Worm (Caenorhabditis elegans) whole organism, late embryonic: ENCODE data around the gene Y55B1AR.2.
A peak's percentile ranks its signal among the peaks of the same experiment; 100 is the strongest.

Source experiments
- C08G9.2 ChIP-seq: sonication (generic microtip); optimal IDR thresholded peaks from 2 replicates; lab custom pipeline; 2016; ENCODE audit warnings: mild to moderate bottlenecking, missing genetic modification characterization, moderate library complexity, missing compliant biosample characterization
- C38D4.7 ChIP-seq: fragments of 200-800 bp; sonication (Bioruptor generic); optimal IDR thresholded peaks from 2 replicates; lab custom pipeline; 2018; ENCODE audit warnings: mild to moderate bottlenecking, missing genetic modification characterization, moderate library complexity, missing compliant biosample characterization
- K02D7.2 ChIP-seq: sonication (generic microtip); optimal IDR thresholded peaks from 2 replicates; lab custom pipeline; 2017; ENCODE audit warnings: mild to moderate bottlenecking, missing genetic modification characterization, missing compliant biosample characterization
- K09A11.1 ChIP-seq: sonication (generic microtip); optimal IDR thresholded peaks from 2 replicates; lab custom pipeline; 2017; ENCODE audit warnings: antibody characterized with exemption, mild to moderate bottlenecking, missing genetic modification characterization, missing compliant biosample characterization; ENCODE audit not compliant: insufficient read depth
- T23F11.4 ChIP-seq: fragments of 200-800 bp; sonication (Bioruptor generic); optimal IDR thresholded peaks from 2 replicates; lab custom pipeline; 2018; ENCODE audit warnings: mild to moderate bottlenecking, missing genetic modification characterization, missing compliant biosample characterization
- Y22D7AL.16 ChIP-seq: sonication (generic microtip); optimal IDR thresholded peaks from 2 replicates; lab custom pipeline; 2016; ENCODE audit warnings: missing genetic modification characterization, missing compliant biosample characterization
- ceh-14 ChIP-seq: sonication (generic microtip); optimal IDR thresholded peaks from 2 replicates; lab custom pipeline; 2016; ENCODE audit warnings: missing genotype, missing genetic modification characterization, missing compliant biosample characterization
- ceh-18 ChIP-seq: sonication (generic microtip); optimal IDR thresholded peaks from 2 replicates; lab custom pipeline; 2016; ENCODE audit warnings: missing genetic modification characterization, missing compliant biosample characterization
- ceh-2 ChIP-seq: sonication (generic microtip); optimal IDR thresholded peaks from 2 replicates; lab custom pipeline; 2016; ENCODE audit warnings: missing genotype, missing genetic modification characterization, missing compliant biosample characterization
- ceh-24 ChIP-seq: sonication (generic microtip); optimal IDR thresholded peaks from 2 replicates; lab custom pipeline; 2016; ENCODE audit warnings: mild to moderate bottlenecking, missing genetic modification characterization, missing compliant biosample characterization
- ceh-31 ChIP-seq: sonication (generic microtip); optimal IDR thresholded peaks from 2 replicates; lab custom pipeline; 2016; ENCODE audit warnings: missing genetic modification characterization, missing compliant biosample characterization
- ceh-34 ChIP-seq: sonication (generic microtip); optimal IDR thresholded peaks from 2 replicates; lab custom pipeline; 2016; ENCODE audit warnings: mild to moderate bottlenecking, missing genetic modification characterization, missing compliant biosample characterization
- ceh-48 ChIP-seq: sonication (generic microtip); optimal IDR thresholded peaks from 2 replicates; lab custom pipeline; 2016; ENCODE audit warnings: missing genetic modification characterization, inconsistent platforms, missing compliant biosample characterization
- che-1 ChIP-seq: sonication (generic microtip); optimal IDR thresholded peaks from 2 replicates; lab custom pipeline; 2016; ENCODE audit warnings: mild to moderate bottlenecking, missing genetic modification characterization, missing compliant biosample characterization
- dmd-4 ChIP-seq: sonication (generic microtip); optimal IDR thresholded peaks from 2 replicates; lab custom pipeline; 2016; ENCODE audit warnings: borderline replicate concordance, missing genetic modification characterization, missing compliant biosample characterization
- elt-2 ChIP-seq: sonication (generic microtip); optimal IDR thresholded peaks from 2 replicates; lab custom pipeline; 2016; ENCODE audit warnings: missing genetic modification reagents, missing genetic modification characterization, missing compliant biosample characterization
- ets-4 ChIP-seq: sonication (generic microtip); optimal IDR thresholded peaks from 2 replicates; lab custom pipeline; 2016; ENCODE audit warnings: missing genetic modification characterization, missing compliant biosample characterization
- eyg-1 ChIP-seq: sonication (generic microtip); optimal IDR thresholded peaks from 2 replicates; lab custom pipeline; 2016; ENCODE audit warnings: missing genotype, missing genetic modification characterization, missing compliant biosample characterization
- fax-1 ChIP-seq: sonication (generic microtip); optimal IDR thresholded peaks from 2 replicates; lab custom pipeline; 2016; ENCODE audit warnings: missing genotype, missing genetic modification characterization, missing compliant biosample characterization
- fkh-6 ChIP-seq: sonication (generic microtip); optimal IDR thresholded peaks from 2 replicates; lab custom pipeline; 2016; ENCODE audit warnings: missing genetic modification characterization, missing compliant biosample characterization
- gmeb-2 ChIP-seq: sonication (generic microtip); optimal IDR thresholded peaks from 2 replicates; lab custom pipeline; 2016; ENCODE audit warnings: missing genetic modification characterization, inconsistent platforms, missing compliant biosample characterization
- hlh-13 ChIP-seq: fragments of 200-800 bp; sonication (Bioruptor generic); optimal IDR thresholded peaks from 2 replicates; lab custom pipeline; 2018; ENCODE audit warnings: mild to moderate bottlenecking, missing genetic modification characterization, missing compliant biosample characterization
- hlh-15 ChIP-seq: sonication (generic microtip); optimal IDR thresholded peaks from 2 replicates; lab custom pipeline; 2016; ENCODE audit warnings: missing genetic modification characterization, missing compliant biosample characterization
- hlh-30 ChIP-seq: sonication (generic microtip); optimal IDR thresholded peaks from 2 replicates; lab custom pipeline; 2017; ENCODE audit warnings: antibody characterized with exemption, missing genetic modification characterization, missing compliant biosample characterization; ENCODE audit not compliant: insufficient read depth
- hlh-6 ChIP-seq: sonication (generic microtip); optimal IDR thresholded peaks from 2 replicates; lab custom pipeline; 2016; ENCODE audit warnings: missing genotype, missing genetic modification characterization, missing compliant biosample characterization
- lin-11 ChIP-seq: fragments of 200-800 bp; sonication (Bioruptor generic); optimal IDR thresholded peaks from 2 replicates; lab custom pipeline; 2018; ENCODE audit warnings: mild to moderate bottlenecking, missing genetic modification characterization, missing compliant biosample characterization
- madf-2 ChIP-seq: sonication (generic microtip); optimal IDR thresholded peaks from 2 replicates; lab custom pipeline; 2017; ENCODE audit warnings: missing genetic modification characterization, missing compliant biosample characterization
- nfya-1 ChIP-seq: sonication (generic microtip); optimal IDR thresholded peaks from 2 replicates; lab custom pipeline; 2017; ENCODE audit warnings: missing genetic modification characterization, mild to moderate bottlenecking, missing compliant biosample characterization, antibody characterized with exemption, moderate library complexity
- nhr-232 ChIP-seq: sonication (generic microtip); optimal IDR thresholded peaks from 2 replicates; lab custom pipeline; 2016; ENCODE audit warnings: missing genetic modification characterization, missing compliant biosample characterization
- odd-2 ChIP-seq: sonication (generic microtip); optimal IDR thresholded peaks from 2 replicates; lab custom pipeline; 2017; ENCODE audit warnings: antibody characterized with exemption, mild to moderate bottlenecking, missing genetic modification characterization, missing compliant biosample characterization
- pag-3 ChIP-seq: sonication (generic microtip); optimal IDR thresholded peaks from 2 replicates; lab custom pipeline; 2016; ENCODE audit warnings: missing compliant biosample characterization, missing genetic modification characterization, borderline replicate concordance
- pat-9 ChIP-seq: fragments of 200-800 bp; sonication (Bioruptor generic); optimal IDR thresholded peaks from 2 replicates; lab custom pipeline; 2018; ENCODE audit warnings: mild to moderate bottlenecking, missing genetic modification characterization, moderate library complexity, missing compliant biosample characterization
- pax-1 ChIP-seq: fragments of 150-350 bp; optimal IDR thresholded peaks from 2 replicates; lab custom pipeline; 2014; ENCODE audit warnings: missing biosample characterization, missing genetic modification characterization
- pha-2 ChIP-seq: sonication (generic microtip); optimal IDR thresholded peaks from 2 replicates; lab custom pipeline; 2017; ENCODE audit warnings: mild to moderate bottlenecking, missing genetic modification characterization, missing compliant biosample characterization
- pha-4 ChIP-seq: fragments of 150-350 bp; optimal IDR thresholded peaks from 2 replicates; lab custom pipeline; 2018; ENCODE audit warnings: missing biosample characterization, missing genetic modification reagents, missing genetic modification characterization
- pros-1 ChIP-seq: fragments of 150-350 bp; optimal IDR thresholded peaks from 2 replicates; lab custom pipeline; 2014; ENCODE audit warnings: missing biosample characterization, missing genetic modification reagents, missing genetic modification characterization
- ref-2 ChIP-seq: sonication (generic microtip); optimal IDR thresholded peaks from 2 replicates; lab custom pipeline; 2016; ENCODE audit warnings: missing genetic modification characterization, missing compliant biosample characterization
- sdc-2 ChIP-seq: sonication (generic microtip); optimal IDR thresholded peaks from 2 replicates; lab custom pipeline; 2016; ENCODE audit warnings: missing genotype, missing genetic modification characterization, missing compliant biosample characterization
- syd-9 ChIP-seq: sonication (generic microtip); optimal IDR thresholded peaks from 2 replicates; lab custom pipeline; 2016; ENCODE audit warnings: mild to moderate bottlenecking, missing genetic modification characterization, moderate library complexity, missing compliant biosample characterization
- tbx-2 ChIP-seq: sonication (generic microtip); optimal IDR thresholded peaks from 2 replicates; lab custom pipeline; 2016; ENCODE audit warnings: missing genetic modification characterization, missing compliant biosample characterization
- tbx-7 ChIP-seq: sonication (generic microtip); optimal IDR thresholded peaks from 2 replicates; lab custom pipeline; 2016; ENCODE audit warnings: missing genotype, missing genetic modification characterization, missing compliant biosample characterization
- ttx-3 ChIP-seq: sonication (generic microtip); optimal IDR thresholded peaks from 2 replicates; lab custom pipeline; 2016; ENCODE audit warnings: missing genetic modification reagents, missing genetic modification characterization, missing compliant biosample characterization
- unc-3 ChIP-seq, 2 experiments: fragments of 200-800 bp in 1 of 2; sonication (Bioruptor generic) in 1 of 2; sonication (generic microtip) in 1 of 2; conservative IDR thresholded peaks in 1 of 2; optimal IDR thresholded peaks in 1 of 2; 2 replicates each; pipeline versions ENCODE4 v1.3.6 to Lab custom; 2016 to 2022; ENCODE audit warnings: missing compliant biosample characterization in 2 of 2, missing genetic modification characterization in 2 of 2, missing genetic modification reagents in 1 of 2
- unc-42 ChIP-seq: sonication (generic microtip); optimal IDR thresholded peaks from 2 replicates; lab custom pipeline; 2016; ENCODE audit warnings: missing genotype, missing genetic modification characterization, missing compliant biosample characterization
- unc-55 ChIP-seq: sonication (generic microtip); optimal IDR thresholded peaks from 2 replicates; lab custom pipeline; 2017; ENCODE audit warnings: missing biosample characterization, missing genetic modification reagents, missing genetic modification characterization
- unc-86 ChIP-seq: sonication (generic microtip); optimal IDR thresholded peaks from 2 replicates; lab custom pipeline; 2016; ENCODE audit warnings: missing genetic modification characterization, missing compliant biosample characterization
- ztf-16 ChIP-seq: sonication (generic microtip); optimal IDR thresholded peaks from 2 replicates; lab custom pipeline; 2017; ENCODE audit warnings: missing genetic modification characterization, missing compliant biosample characterization

Y55B1AR.2 gene

ce11 chrIII:627838-628237 lies 29.3 kb upstream of the Y55B1AR.2 start, which contains the start of gene T19C3.5:
Gene T19C3.5 (minus strand): TSS chrIII:627938.
- TF ChIP-seq hlh-13 (GFP tag; lab: Kevin White, UChicago) = no peak
- no peak for TF ChIP-seq ceh-24
- TF ChIP-seq C08G9.2 (tag; lab: Kevin White, UChicago) = no peak
- no peak for TF ChIP-seq Y22D7AL.16 (tag; lab: Kevin White, UChicago)
- TF ChIP-seq tbx-2 = no peak
- TF ChIP-seq ceh-14 (tag; lab: Kevin White, UChicago) = no peak
- TF ChIP-seq fax-1 = no peak
- TF ChIP-seq pat-9 = no peak
- TF ChIP-seq syd-9 (tag; lab: Kevin White, UChicago) = no peak
- no peak for TF ChIP-seq hlh-30 (tag; lab: Kevin White, UChicago)
- TF ChIP-seq, all 69 proteins: peak for 0

- TF ChIP-seq odd-2 (no peak), unc-55 (GFP tag; lab: Kevin White, UChicago) (no peak), sdc-2 (tag; lab: Kevin White, UChicago) (no peak), unc-3 (GFP tag; conservative IDR thresholded peaks at IDR 0.05; lab: Robert Waterston, UW) (no peak), unc-3 (tag; optimal IDR thresholded peaks at IDR 0.05; lab: Kevin White, UChicago) (no peak), hlh-15 (tag; lab: Kevin White, UChicago) (no peak), ceh-14 (tag; lab: Kevin White, UChicago) (no peak), ceh-2 (no peak), eyg-1 (tag; lab: Kevin White, UChicago) (no peak), K02D7.2 (tag; lab: Kevin White, UChicago) (no peak), ets-4 (tag; lab: Kevin White, UChicago) (no peak), ceh-34 (tag; lab: Kevin White, UChicago) (no peak), C38D4.7 (GFP tag; lab: Kevin White, UChicago) (no peak), pha-2 (tag; lab: Kevin White, UChicago) (no peak), ceh-24 (no peak), Y22D7AL.16 (tag; lab: Kevin White, UChicago) (no peak), hlh-13 (GFP tag; lab: Kevin White, UChicago) (no peak), madf-2 (tag; lab: Kevin White, UChicago) (no peak), ref-2 (tag; lab: Kevin White, UChicago) (no peak), elt-2 (no peak)
Observed at ce11 chrIII:626091-626490, 27.5 kb upstream of the Y55B1AR.2 start.

ce11 chrIII:623754-624153 lies 25.2 kb upstream of the Y55B1AR.2 start:
- TF ChIP-seq pros-1 (tag; lab: Kevin White, UChicago) (peak; percentile 74), lin-11 (tag; lab: Kevin White, UChicago) (no peak), hlh-30 (tag; lab: Kevin White, UChicago) (peak; percentile 96), ceh-18 (tag; lab: Kevin White, UChicago) (peak; percentile 88), dmd-4 (tag; lab: Kevin White, UChicago) (no peak), ceh-48 (tag; lab: Kevin White, UChicago) (peak; percentile 17), K09A11.1 (tag; lab: Kevin White, UChicago) (peak; percentile 36), pax-1 (tag; lab: Kevin White, UChicago) (no peak), gmeb-2 (no peak), madf-2 (tag; lab: Kevin White, UChicago) (no peak), pag-3 (tag; lab: Kevin White, UChicago) (no peak), C08G9.2 (tag; lab: Kevin White, UChicago) (no peak), ceh-31 (tag; lab: Kevin White, UChicago) (peak; percentile 79), ceh-24 (no peak), unc-86 (tag; lab: Kevin White, UChicago) (no peak), unc-42 (tag; lab: Kevin White, UChicago) (peak; percentile 71), nhr-232 (tag; lab: Kevin White, UChicago) (no peak), ref-2 (tag; lab: Kevin White, UChicago) (peak; percentile 54), tbx-7 (no peak), hlh-6 (tag; lab: Kevin White, UChicago) (no peak), ceh-34 (tag; lab: Kevin White, UChicago) (peak; percentile 71), ztf-16 (tag; lab: Kevin White, UChicago) (no peak), ceh-2 (peak; percentile 43), C38D4.7 (GFP tag; lab: Kevin White, UChicago) (no peak), pha-4 (tag; lab: Kevin White, UChicago) (no peak), che-1 (tag; lab: Kevin White, UChicago) (no peak), elt-2 (peak; percentile 68), nfya-1 (tag; lab: Kevin White, UChicago) (peak; percentile 85), T23F11.4 (GFP tag; lab: Kevin White, UChicago) (no peak), fkh-6 (tag; lab: Kevin White, UChicago) (no peak), ttx-3 (tag; lab: Kevin White, UChicago) (no peak)
